Worm (Caenorhabditis elegans) whole organism, mixed stage, embryonic: ENCODE measurements around the gene Y34B4A.2.

Experiments
- M03D4.4 ChIP-seq: sonication (generic microtip); optimal IDR thresholded peaks from 2 replicates; lab custom pipeline; 2017; ENCODE audit warnings: mild to moderate bottlenecking, missing genetic modification characterization, missing compliant biosample characterization
- bed-3 ChIP-seq: fragments of 200-800 bp; sonication (Bioruptor generic); optimal IDR thresholded peaks from 3 replicates; lab custom pipeline; 2018; ENCODE audit warnings: mild to moderate bottlenecking, missing genetic modification characterization, moderate library complexity, missing compliant biosample characterization
- ceh-39 ChIP-seq: fragments of 150-350 bp; optimal IDR thresholded peaks from 2 replicates; lab custom pipeline; 2014; ENCODE audit warnings: missing biosample characterization, missing genetic modification characterization
- ceh-83 ChIP-seq: fragments of 200-800 bp; sonication (Bioruptor generic); optimal IDR thresholded peaks from 2 replicates; lab custom pipeline; 2018; ENCODE audit warnings: mild to moderate bottlenecking, missing genetic modification characterization, missing compliant biosample characterization
- ces-1 ChIP-seq: fragments of 150-350 bp; optimal IDR thresholded peaks from 2 replicates; lab custom pipeline; 2014; ENCODE audit warnings: missing biosample characterization, missing genetic modification reagents, missing genetic modification characterization
- cnd-1 ChIP-seq: fragments of 200-800 bp; sonication (Bioruptor generic); optimal IDR thresholded peaks from 2 replicates; lab custom pipeline; 2018; ENCODE audit warnings: mild to moderate bottlenecking, missing genetic modification characterization, missing compliant biosample characterization
- drap-1 ChIP-seq: fragments of 200-800 bp; sonication (Bioruptor generic); optimal IDR thresholded peaks from 3 replicates; lab custom pipeline; 2018; ENCODE audit warnings: mild to moderate bottlenecking, missing genetic modification characterization, missing compliant biosample characterization
- elt-1 ChIP-seq: sonication (generic microtip); optimal IDR thresholded peaks from 2 replicates; lab custom pipeline; 2017; ENCODE audit warnings: missing genetic modification characterization, mild to moderate bottlenecking, missing compliant biosample characterization, antibody characterized with exemption, moderate library complexity, borderline replicate concordance; ENCODE audit not compliant: insufficient read depth
- elt-3 ChIP-seq: fragments of 150-350 bp; optimal IDR thresholded peaks from 2 replicates; lab custom pipeline; 2014; ENCODE audit warnings: missing biosample characterization, missing genetic modification characterization
- flh-1 ChIP-seq: fragments of 200-800 bp; sonication (Bioruptor generic); optimal IDR thresholded peaks from 2 replicates; lab custom pipeline; 2018; ENCODE audit warnings: mild to moderate bottlenecking, missing genetic modification characterization, moderate library complexity, missing compliant biosample characterization
- ham-2 ChIP-seq: fragments of 200-800 bp; sonication (Bioruptor generic); optimal IDR thresholded peaks from 2 replicates; lab custom pipeline; 2018; ENCODE audit warnings: mild to moderate bottlenecking, missing genetic modification characterization, missing compliant biosample characterization
- hlh-1 ChIP-seq: fragments of 150-350 bp; optimal IDR thresholded peaks from 2 replicates; lab custom pipeline; 2014; ENCODE audit warnings: missing biosample characterization, missing genetic modification reagents, missing genetic modification characterization
- lin-13 ChIP-seq: fragments of 150-350 bp; optimal IDR thresholded peaks from 2 replicates; lab custom pipeline; 2014; ENCODE audit warnings: missing biosample characterization, missing genetic modification characterization
- lin-32 ChIP-seq: fragments of 200-800 bp; sonication (Bioruptor generic); optimal IDR thresholded peaks from 2 replicates; lab custom pipeline; 2018; ENCODE audit warnings: mild to moderate bottlenecking, missing genetic modification characterization, missing compliant biosample characterization
- lsy-2 ChIP-seq: fragments of 150-350 bp; optimal IDR thresholded peaks from 2 replicates; lab custom pipeline; 2014; ENCODE audit warnings: missing biosample characterization, missing genetic modification characterization
- mab-5 ChIP-seq: fragments of 150-350 bp; optimal IDR thresholded peaks from 2 replicates; lab custom pipeline; 2014; ENCODE audit warnings: missing biosample characterization, missing genetic modification characterization
- mep-1 ChIP-seq: fragments of 150-350 bp; optimal IDR thresholded peaks from 2 replicates; lab custom pipeline; 2017; ENCODE audit warnings: missing biosample characterization, missing genetic modification reagents, missing genetic modification characterization, inconsistent platforms
- mls-2 ChIP-seq: sonication (generic microtip); optimal IDR thresholded peaks from 2 replicates; lab custom pipeline; 2016; ENCODE audit warnings: mild to moderate bottlenecking, missing genetic modification characterization, moderate library complexity, missing compliant biosample characterization
- nhr-12 ChIP-seq: fragments of 150-350 bp; optimal IDR thresholded peaks from 2 replicates; lab custom pipeline; 2014; ENCODE audit warnings: missing biosample characterization, missing genetic modification characterization
- nhr-2 ChIP-seq: fragments of 150-350 bp; optimal IDR thresholded peaks from 2 replicates; lab custom pipeline; 2014; ENCODE audit warnings: missing biosample characterization, missing genetic modification characterization
- nhr-28 ChIP-seq: fragments of 150-350 bp; optimal IDR thresholded peaks from 2 replicates; lab custom pipeline; 2014; ENCODE audit warnings: missing biosample characterization, missing genetic modification characterization
- nhr-76 ChIP-seq: sonication (generic microtip); optimal IDR thresholded peaks from 2 replicates; lab custom pipeline; 2017; ENCODE audit warnings: missing biosample characterization, missing genetic modification characterization
- snpc-4 ChIP-seq: fragments of 150-350 bp; optimal IDR thresholded peaks from 2 replicates; lab custom pipeline; 2014; ENCODE audit warnings: missing biosample characterization, missing genetic modification characterization
- sptf-1 ChIP-seq: sonication (generic microtip); optimal IDR thresholded peaks from 2 replicates; lab custom pipeline; 2017; ENCODE audit warnings: mild to moderate bottlenecking, missing genetic modification characterization, moderate library complexity, missing compliant biosample characterization
- tbx-8 ChIP-seq: fragments of 200-800 bp; sonication (Bioruptor generic); optimal IDR thresholded peaks from 2 replicates; lab custom pipeline; 2018; ENCODE audit warnings: mild to moderate bottlenecking, missing genetic modification characterization, moderate library complexity, missing compliant biosample characterization
- unc-120 ChIP-seq: sonication (generic microtip); optimal IDR thresholded peaks from 2 replicates; lab custom pipeline; 2017; ENCODE audit warnings: missing genetic modification characterization, missing compliant biosample characterization; ENCODE audit not compliant: poor library complexity, severe bottlenecking
- unc-39 ChIP-seq: fragments of 150-350 bp; optimal IDR thresholded peaks from 2 replicates; lab custom pipeline; 2014; ENCODE audit warnings: missing biosample characterization, missing genetic modification characterization
- unc-62 ChIP-seq: fragments of 150-350 bp; optimal IDR thresholded peaks from 2 replicates; lab custom pipeline; 2014; ENCODE audit warnings: missing biosample characterization, missing genetic modification reagents, missing genetic modification characterization
- zip-8 ChIP-seq: fragments of 150-350 bp; optimal IDR thresholded peaks from 2 replicates; lab custom pipeline; 2014; ENCODE audit warnings: missing biosample characterization, missing genetic modification characterization
- ztf-11 ChIP-seq: fragments of 150-350 bp; optimal IDR thresholded peaks from 2 replicates; lab custom pipeline; 2014; ENCODE audit warnings: missing biosample characterization, missing genetic modification characterization

Y34B4A.2 gene

DNA sequence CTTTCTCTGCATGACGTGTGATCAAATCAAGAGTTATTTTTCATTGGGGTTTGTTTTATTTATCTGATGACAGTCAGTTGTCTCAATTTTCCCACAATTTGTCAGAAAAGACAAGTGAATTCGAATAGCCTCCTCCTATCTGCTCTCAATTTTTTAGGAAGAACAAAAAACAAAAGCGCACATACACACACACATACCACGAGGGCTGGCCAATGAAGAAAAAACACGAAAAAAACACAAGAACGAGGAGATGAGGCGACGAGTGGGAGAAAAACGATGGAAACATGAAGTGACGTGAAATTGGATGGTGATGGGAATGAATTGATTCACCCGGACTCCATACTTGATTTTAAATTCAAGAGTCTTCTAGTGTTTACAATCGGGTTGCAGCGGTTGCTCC is 14.6 kb downstream of the Y34B4A.2 start:
- no peak for TF ChIP-seq nhr-28
- TF ChIP-seq unc-120 (tag; lab: Kevin White, UChicago), result no peak
- TF ChIP-seq hlh-1 (tag; lab: Kevin White, UChicago), result no peak
- TF ChIP-seq mls-2 (tag; lab: Kevin White, UChicago), result no peak
- no peak for TF ChIP-seq cnd-1 (tag; lab: Kevin White, UChicago)
- TF ChIP-seq nhr-2 (tag; lab: Kevin White, UChicago), result no peak
- no peak for TF ChIP-seq snpc-4 (tag; lab: Kevin White, UChicago)
- no peak for TF ChIP-seq unc-39 (tag; lab: Kevin White, UChicago)
- TF ChIP-seq ceh-39 (tag; lab: Kevin White, UChicago), result no peak
- no peak for TF ChIP-seq elt-3
- no peak for TF ChIP-seq nhr-12 (tag; lab: Kevin White, UChicago)
- TF ChIP-seq ces-1 (GFP tag; lab: Kevin White, UChicago), result no peak
- TF ChIP-seq unc-62, result no peak
- no peak for TF ChIP-seq tbx-8 (GFP tag; lab: Kevin White, UChicago)
- TF ChIP-seq ceh-83 (GFP tag; lab: Kevin White, UChicago), result no peak
- TF ChIP-seq elt-1, result no peak
- TF ChIP-seq lsy-2 (tag; lab: Kevin White, UChicago), result no peak
- no peak for TF ChIP-seq bed-3 (GFP tag; lab: Kevin White, UChicago)

DNA sequence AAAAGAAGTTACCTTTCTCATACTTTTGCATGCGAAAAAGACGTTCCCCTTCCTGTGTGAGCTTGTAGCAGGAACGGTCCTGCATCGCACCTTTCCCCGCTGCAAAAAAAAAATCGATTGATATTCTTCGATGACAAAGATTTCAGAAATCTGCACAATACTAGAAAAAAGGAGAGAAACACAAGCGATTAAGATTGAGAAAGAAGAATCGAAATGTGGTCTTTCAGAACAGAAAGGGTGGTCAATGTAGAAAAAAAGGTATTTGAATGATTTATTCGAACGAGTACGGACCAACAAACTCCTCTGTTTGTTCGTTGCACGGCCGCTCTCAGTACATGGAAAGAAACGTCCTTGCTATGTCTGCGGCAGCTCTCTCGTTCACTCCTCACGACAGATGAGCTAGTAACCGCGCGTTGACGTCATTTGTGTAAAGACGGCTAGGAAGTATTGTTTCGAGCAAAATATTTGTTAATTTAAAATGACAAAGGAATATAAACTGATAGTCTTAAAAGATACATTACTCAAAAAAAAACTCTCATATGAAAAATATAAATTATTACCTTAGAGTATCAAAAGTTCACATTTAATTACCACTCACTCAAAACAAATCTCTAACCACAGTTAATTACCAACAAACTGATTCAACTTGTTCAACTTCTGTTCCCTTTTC is 18.8 kb downstream of the Y34B4A.2 start, which contains the start of gene ift-81:
TSS of gene ift-81 (plus strand) at position 620 of the 670 bp plus-strand sequence.
- peak; percentile 12 for TF ChIP-seq ces-1 (GFP tag; lab: Kevin White, UChicago)
- TF ChIP-seq mep-1, result peak; percentile 29
- TF ChIP-seq lin-32 (GFP tag; lab: Kevin White, UChicago), result no peak
- TF ChIP-seq lin-13 (tag; lab: Kevin White, UChicago), result peak; percentile 5
- peak; percentile 46 for TF ChIP-seq hlh-1 (tag; lab: Kevin White, UChicago)
- TF ChIP-seq, all 35 proteins: peak for 4

DNA sequence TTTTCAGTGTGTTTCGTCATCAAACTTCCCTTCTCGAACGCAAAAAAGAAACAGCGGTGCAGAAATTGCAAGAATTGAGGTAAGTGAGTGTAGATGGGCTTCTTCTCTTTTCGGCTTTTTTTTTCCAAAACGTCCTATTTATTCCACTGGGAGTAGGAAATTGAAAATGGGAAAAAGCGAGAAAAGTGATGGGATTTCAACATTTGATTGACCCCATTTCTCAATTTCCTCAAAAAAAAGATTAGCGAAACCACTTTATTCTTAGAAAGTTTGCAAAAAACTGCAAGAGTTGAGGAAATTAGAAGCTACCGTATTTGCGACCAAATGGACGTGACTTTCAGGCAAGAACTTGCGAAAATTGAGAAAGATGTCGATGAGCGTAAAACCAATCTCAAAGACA is 24.2 kb downstream of the Y34B4A.2 start, which contains the start of gene ags-3:
TSS of gene ags-3 (minus strand) at position 101 of the 400 bp plus-strand sequence.
- TF ChIP-seq mab-5 (no peak), tbx-8 (GFP tag; lab: Kevin White, UChicago) (no peak), snpc-4 (tag; lab: Kevin White, UChicago) (no peak), flh-1 (GFP tag; lab: Kevin White, UChicago) (no peak), lsy-2 (tag; lab: Kevin White, UChicago) (no peak)

ce11 chrX:5309622-5310021 is 30.3 kb downstream of the Y34B4A.2 start:
- no peak for TF ChIP-seq M03D4.4 (tag; lab: Kevin White, UChicago)
- TF ChIP-seq nhr-2 (tag; lab: Kevin White, UChicago), result no peak
- TF ChIP-seq sptf-1, result no peak
- no peak for TF ChIP-seq hlh-1 (tag; lab: Kevin White, UChicago)
- no peak for TF ChIP-seq lin-32 (GFP tag; lab: Kevin White, UChicago)
- TF ChIP-seq ces-1 (GFP tag; lab: Kevin White, UChicago), result no peak
- no peak for TF ChIP-seq cnd-1 (tag; lab: Kevin White, UChicago)
- no peak for TF ChIP-seq nhr-28
- TF ChIP-seq nhr-76 (tag; lab: Kevin White, UChicago), result no peak
- TF ChIP-seq unc-120 (tag; lab: Kevin White, UChicago), result no peak
- no peak for TF ChIP-seq zip-8 (tag; lab: Kevin White, UChicago)
- no peak for TF ChIP-seq drap-1 (GFP tag; lab: Kevin White, UChicago)
- no peak for TF ChIP-seq ceh-83 (GFP tag; lab: Kevin White, UChicago)
- no peak for TF ChIP-seq ham-2 (GFP tag; lab: Kevin White, UChicago)
- TF ChIP-seq ztf-11 (tag; lab: Kevin White, UChicago), result no peak
- TF ChIP-seq tbx-8 (GFP tag; lab: Kevin White, UChicago), result no peak
- TF ChIP-seq snpc-4 (tag; lab: Kevin White, UChicago), result no peak
- TF ChIP-seq, all 35 proteins: peak for 0

DNA sequence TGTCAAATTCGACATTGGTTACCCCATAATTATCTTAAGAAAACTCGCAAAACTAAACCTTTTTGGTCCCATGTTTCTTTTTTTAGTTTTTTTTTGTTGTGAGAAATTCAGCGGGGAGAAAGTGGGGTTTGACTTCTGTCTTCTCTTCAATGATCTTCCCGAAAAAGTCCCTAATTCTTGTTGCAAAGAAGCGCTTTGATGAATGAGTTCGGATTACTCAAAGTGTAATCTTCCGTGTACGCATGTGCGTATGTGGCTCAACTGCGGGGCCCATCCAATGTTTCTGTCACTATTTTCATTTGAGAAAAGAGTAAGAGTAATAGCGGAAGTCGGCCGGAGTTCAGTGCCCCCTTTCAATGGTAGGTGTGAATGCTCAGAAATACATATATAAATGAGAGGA is 31.9 kb downstream of the Y34B4A.2 start:
- TF ChIP-seq mab-5, result no peak
